Worm (Caenorhabditis elegans) whole organism, L2 larva: Measurements from ENCODE around the gene nspc-18.

Experiments
- C34F6.9 ChIP-seq: fragments of 150-350 bp; optimal IDR thresholded peaks from 2 replicates; lab custom pipeline; 2014; ENCODE audit warnings: missing biosample characterization, missing genetic modification characterization
- F13H6.1 ChIP-seq: sonication (generic microtip); optimal IDR thresholded peaks from 2 replicates; lab custom pipeline; 2016; ENCODE audit warnings: missing genetic modification characterization, missing compliant biosample characterization
- R02D3.7 ChIP-seq: fragments of 150-350 bp; optimal IDR thresholded peaks from 2 replicates; lab custom pipeline; 2014; ENCODE audit warnings: missing biosample characterization, missing genetic modification characterization
- Y55F3AM.14 ChIP-seq: fragments of 200-800 bp; sonication (Bioruptor generic); optimal IDR thresholded peaks from 2 replicates; lab custom pipeline; 2018; ENCODE audit warnings: mild to moderate bottlenecking, missing genetic modification characterization, missing compliant biosample characterization
- ZK546.5 ChIP-seq: sonication (generic microtip); optimal IDR thresholded peaks from 2 replicates; lab custom pipeline; 2017; ENCODE audit warnings: missing biosample characterization, missing genetic modification characterization
- alr-1 ChIP-seq: fragments of 150-350 bp; optimal IDR thresholded peaks from 2 replicates; lab custom pipeline; 2014; ENCODE audit warnings: missing biosample characterization, missing genetic modification characterization
- aly-2 ChIP-seq: fragments of 150-350 bp; optimal IDR thresholded peaks from 2 replicates; lab custom pipeline; 2014; ENCODE audit warnings: missing biosample characterization, missing genetic modification characterization
- ama-1 ChIP-seq: fragments of 150-350 bp; optimal IDR thresholded peaks from 2 replicates; lab custom pipeline; 2018; ENCODE audit warnings: inconsistent platforms
- blmp-1 ChIP-seq: sonication (generic microtip); optimal IDR thresholded peaks from 2 replicates; lab custom pipeline; 2017; ENCODE audit warnings: missing genetic modification characterization, mild to moderate bottlenecking, missing compliant biosample characterization, antibody characterized with exemption, moderate library complexity; ENCODE audit not compliant: insufficient read depth
- ceh-16 ChIP-seq: fragments of 150-350 bp; optimal IDR thresholded peaks from 2 replicates; lab custom pipeline; 2014; ENCODE audit warnings: missing biosample characterization, missing genetic modification characterization
- ceh-82 ChIP-seq: fragments of 150-350 bp; optimal IDR thresholded peaks from 2 replicates; lab custom pipeline; 2014; ENCODE audit warnings: missing biosample characterization, missing genetic modification characterization
- crh-2 ChIP-seq: sonication (generic microtip); optimal IDR thresholded peaks from 2 replicates; lab custom pipeline; 2017; ENCODE audit warnings: missing biosample characterization, missing genetic modification characterization
- dmd-4 ChIP-seq: sonication (generic microtip); optimal IDR thresholded peaks from 2 replicates; lab custom pipeline; 2017; ENCODE audit warnings: missing biosample characterization, missing genetic modification characterization
- egl-27 ChIP-seq: sonication (generic microtip); optimal IDR thresholded peaks from 3 replicates; lab custom pipeline; 2017; ENCODE audit warnings: missing biosample characterization, missing genetic modification reagents, missing genetic modification characterization
- elt-1 ChIP-seq: fragments of 150-350 bp; optimal IDR thresholded peaks from 2 replicates; lab custom pipeline; 2014; ENCODE audit warnings: missing biosample characterization, missing genetic modification characterization
- elt-3 ChIP-seq: sonication (generic microtip); optimal IDR thresholded peaks from 2 replicates; lab custom pipeline; 2017; ENCODE audit warnings: missing biosample characterization, missing genetic modification characterization
- fos-1 ChIP-seq: fragments of 150-350 bp; optimal IDR thresholded peaks from 2 replicates; lab custom pipeline; 2014; ENCODE audit warnings: missing biosample characterization, missing genetic modification characterization
- gmeb-1 ChIP-seq: fragments of 150-350 bp; optimal IDR thresholded peaks from 2 replicates; lab custom pipeline; 2014; ENCODE audit warnings: missing biosample characterization, missing genetic modification characterization
- lin-11 ChIP-seq: fragments of 150-350 bp; sonication (generic microtip); optimal IDR thresholded peaks from 2 replicates; lab custom pipeline; 2014; ENCODE audit warnings: missing biosample characterization, missing genetic modification characterization, inconsistent platforms, mixed read lengths
- lin-13 ChIP-seq: fragments of 150-350 bp; optimal IDR thresholded peaks from 2 replicates; lab custom pipeline; 2014; ENCODE audit warnings: missing biosample characterization, missing genetic modification reagents, missing genetic modification characterization
- lin-39 ChIP-seq: fragments of 150-350 bp; optimal IDR thresholded peaks from 2 replicates; lab custom pipeline; 2014; ENCODE audit warnings: missing biosample characterization, missing genetic modification reagents, missing genetic modification characterization
- lsy-2 ChIP-seq, 2 experiments: fragments of 150-350 bp in 1 of 2; sonication (generic microtip) in 1 of 2; optimal IDR thresholded peaks; 2 replicates each; lab custom pipeline; 2014 to 2017; ENCODE audit warnings: missing biosample characterization in 2 of 2, missing genetic modification characterization in 2 of 2
- mab-5 ChIP-seq: fragments of 150-350 bp; optimal IDR thresholded peaks from 2 replicates; lab custom pipeline; 2014; ENCODE audit warnings: missing biosample characterization, missing genetic modification characterization
- mbf-1 ChIP-seq: sonication (generic microtip); optimal IDR thresholded peaks from 2 replicates; lab custom pipeline; 2017; ENCODE audit warnings: missing biosample characterization, missing genetic modification characterization
- mdl-1 ChIP-seq, 2 experiments: fragments of 150-350 bp in 1 of 2; sonication (generic microtip) in 1 of 2; optimal IDR thresholded peaks; 2 replicates each; lab custom pipeline; 2017; ENCODE audit warnings: missing biosample characterization in 2 of 2, missing genetic modification characterization in 2 of 2
- nhr-10 ChIP-seq: sonication (generic microtip); optimal IDR thresholded peaks from 2 replicates; lab custom pipeline; 2017; ENCODE audit warnings: missing biosample characterization, missing genetic modification characterization
- nhr-11 ChIP-seq: fragments of 150-350 bp; optimal IDR thresholded peaks from 2 replicates; lab custom pipeline; 2014; ENCODE audit warnings: missing biosample characterization, missing genetic modification characterization
- nhr-12 ChIP-seq: fragments of 150-350 bp; optimal IDR thresholded peaks from 2 replicates; lab custom pipeline; 2014; ENCODE audit warnings: missing biosample characterization, missing genetic modification characterization
- nhr-129 ChIP-seq: fragments of 150-350 bp; optimal IDR thresholded peaks from 2 replicates; lab custom pipeline; 2014; ENCODE audit warnings: missing biosample characterization, missing genetic modification characterization
- nhr-21 ChIP-seq: fragments of 150-350 bp; optimal IDR thresholded peaks from 2 replicates; lab custom pipeline; 2014; ENCODE audit warnings: missing biosample characterization, missing genetic modification characterization
- nhr-23 ChIP-seq: fragments of 150-350 bp; optimal IDR thresholded peaks from 2 replicates; lab custom pipeline; 2014; ENCODE audit warnings: missing biosample characterization, missing genetic modification reagents, missing genetic modification characterization
- nhr-237 ChIP-seq: fragments of 150-350 bp; optimal IDR thresholded peaks from 2 replicates; lab custom pipeline; 2014; ENCODE audit warnings: missing biosample characterization, missing genetic modification characterization
- nhr-25 ChIP-seq: fragments of 150-350 bp; sonication (generic microtip); optimal IDR thresholded peaks from 3 replicates; lab custom pipeline; 2014; ENCODE audit warnings: missing biosample characterization, missing genetic modification characterization
- nhr-6 ChIP-seq: fragments of 150-350 bp; optimal IDR thresholded peaks from 2 replicates; lab custom pipeline; 2014; ENCODE audit warnings: missing biosample characterization, missing genetic modification characterization
- nhr-77 ChIP-seq: fragments of 150-350 bp; optimal IDR thresholded peaks from 2 replicates; lab custom pipeline; 2014; ENCODE audit warnings: missing biosample characterization, missing genetic modification characterization
- peb-1 ChIP-seq: fragments of 150-350 bp; optimal IDR thresholded peaks from 2 replicates; lab custom pipeline; 2014; ENCODE audit warnings: missing biosample characterization, missing genetic modification characterization
- sem-4 ChIP-seq: fragments of 150-350 bp; optimal IDR thresholded peaks from 2 replicates; lab custom pipeline; 2014; ENCODE audit warnings: missing biosample characterization, missing genetic modification reagents, missing genetic modification characterization
- skn-1 ChIP-seq: sonication (generic microtip); optimal IDR thresholded peaks from 2 replicates; lab custom pipeline; 2017; ENCODE audit warnings: missing biosample characterization, missing genetic modification characterization
- sma-3 ChIP-seq: sonication (generic microtip); optimal IDR thresholded peaks from 2 replicates; lab custom pipeline; 2016; ENCODE audit warnings: missing genetic modification reagents, missing genetic modification characterization, missing compliant biosample characterization
- sma-9 ChIP-seq, 2 experiments: fragments of 150-350 bp in 1 of 2; sonication (generic microtip) in 1 of 2; optimal IDR thresholded peaks; 2 replicates each; lab custom pipeline; 2014 to 2016; ENCODE audit warnings: missing genetic modification characterization in 2 of 2, mild to moderate bottlenecking in 1 of 2, missing biosample characterization in 1 of 2, missing compliant biosample characterization in 1 of 2, missing genetic modification reagents in 1 of 2, moderate library complexity in 1 of 2
- snpc-4 ChIP-seq: fragments of 150-350 bp; optimal IDR thresholded peaks from 2 replicates; lab custom pipeline; 2014; ENCODE audit warnings: missing biosample characterization, missing genetic modification characterization
- unc-39 ChIP-seq: fragments of 150-350 bp; optimal IDR thresholded peaks from 2 replicates; lab custom pipeline; 2014; ENCODE audit warnings: missing biosample characterization, missing genetic modification characterization
- unc-55 ChIP-seq: fragments of 150-350 bp; sonication (generic microtip); optimal IDR thresholded peaks from 3 replicates; lab custom pipeline; 2014; ENCODE audit warnings: missing biosample characterization, missing genetic modification reagents, missing genetic modification characterization
- unc-62 ChIP-seq: fragments of 150-350 bp; optimal IDR thresholded peaks from 2 replicates; lab custom pipeline; 2014; ENCODE audit warnings: missing biosample characterization, missing genetic modification reagents, missing genetic modification characterization
- zag-1 ChIP-seq: fragments of 150-350 bp; optimal IDR thresholded peaks from 2 replicates; lab custom pipeline; 2014; ENCODE audit warnings: missing biosample characterization, missing genetic modification characterization
- ztf-1 ChIP-seq: fragments of 200-800 bp; sonication (Bioruptor generic); conservative IDR thresholded peaks from 2 replicates; pipeline ENCODE4 v1.3.6; 2022; ENCODE audit warnings: missing genetic modification characterization, missing compliant biosample characterization
- ztf-11 ChIP-seq: sonication (generic microtip); optimal IDR thresholded peaks from 2 replicates; lab custom pipeline; 2017; ENCODE audit warnings: missing biosample characterization, missing genetic modification characterization
- ztf-4 ChIP-seq: fragments of 150-350 bp; optimal IDR thresholded peaks from 2 replicates; lab custom pipeline; 2014; ENCODE audit warnings: missing biosample characterization, missing genetic modification characterization

Gene nspc-18

DNA sequence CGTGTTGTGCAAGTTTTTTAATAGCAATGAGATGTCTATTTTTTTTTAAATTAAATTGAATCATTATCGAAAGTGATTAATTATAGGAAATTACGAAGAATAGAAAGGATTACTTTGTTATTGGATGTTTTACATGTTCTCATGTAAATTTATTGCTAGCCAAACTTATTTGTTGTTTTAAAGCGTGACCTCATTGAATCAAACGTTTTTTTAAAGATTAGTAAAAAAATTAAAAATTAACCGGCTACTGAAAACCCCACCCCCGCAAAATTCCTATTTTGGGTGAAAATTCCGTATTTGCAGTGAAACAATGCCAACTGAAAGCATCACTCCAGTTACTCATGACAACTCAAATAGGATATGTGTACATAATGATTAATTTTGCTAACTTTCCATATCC, 42.6 kb downstream of the nspc-18 start, which contains the start of gene M163.8:
Gene M163.8, plus strand, starts transcription at position 301 of the 400 bp plus-strand sequence.
- TF ChIP-seq alr-1 (tag; lab: Kevin White, UChicago) (no peak), F13H6.1 (no peak), fos-1 (tag; lab: Kevin White, UChicago) (no peak)
- TF ChIP-seq, all 48 proteins: peak for 0

DNA sequence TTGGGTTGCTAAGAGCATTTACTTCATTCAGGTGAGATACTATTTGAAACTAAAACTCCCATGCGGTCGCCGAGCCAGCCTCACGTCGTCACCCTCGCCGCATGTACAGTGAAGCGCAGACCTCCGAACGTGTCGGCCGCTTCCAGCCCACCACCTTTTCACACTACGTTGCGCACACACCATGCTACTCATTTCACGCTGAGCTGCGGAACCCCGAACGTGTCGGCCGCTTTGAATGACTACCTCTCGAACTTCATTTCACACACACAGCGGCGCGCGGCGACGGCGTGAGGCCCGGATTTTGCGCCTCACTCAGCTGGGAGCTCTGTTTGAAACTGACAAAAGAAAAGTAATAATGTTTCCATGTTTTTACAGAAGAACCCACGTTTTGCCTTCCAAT, 45.8 kb downstream of the nspc-18 start:
- TF ChIP-seq fos-1 (tag; lab: Kevin White, UChicago): no peak
- no peak for TF ChIP-seq skn-1 (tag; lab: Kevin White, UChicago)
- no peak for TF ChIP-seq lin-39
- no peak for TF ChIP-seq ama-1 (lab: Kevin White, UChicago)
- peak; percentile 70 for TF ChIP-seq snpc-4 (tag; lab: Kevin White, UChicago)
- TF ChIP-seq sma-3 (GFP tag; lab: Kevin White, UChicago): no peak
- no peak for TF ChIP-seq unc-62
- no peak for TF ChIP-seq nhr-25

DNA sequence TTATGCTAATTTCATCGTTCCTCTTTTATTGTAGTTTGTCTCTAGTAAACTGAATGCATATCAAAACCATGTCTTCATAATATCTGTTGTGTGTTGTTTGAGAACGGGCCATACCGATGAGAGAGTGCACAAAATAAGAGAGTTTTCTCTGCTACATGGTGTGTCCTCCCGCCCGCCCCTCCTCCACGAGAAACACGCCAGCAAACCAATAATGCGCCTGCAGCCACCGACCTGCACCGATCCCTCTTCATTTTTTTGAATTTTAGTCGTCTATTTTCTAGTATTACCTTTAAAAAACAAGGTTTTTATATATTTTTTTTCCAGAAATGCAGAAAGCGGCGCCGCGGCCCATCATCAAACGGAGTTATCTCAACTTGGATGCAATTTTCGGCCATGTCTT, 47.2 kb downstream of the nspc-18 start, which contains the start of gene gfi-3:
Gene gfi-3, plus strand, starts transcription at position 325 of the 400 bp plus-strand sequence.
- TF ChIP-seq F13H6.1: peak; percentile 89
- no peak for TF ChIP-seq unc-62
- TF ChIP-seq snpc-4 (tag; lab: Kevin White, UChicago): peak; percentile 89
- peak; percentile 77 for TF ChIP-seq egl-27 (tag; lab: Kevin White, UChicago)
- peak; percentile 82 for TF ChIP-seq nhr-25
- TF ChIP-seq blmp-1 (tag; lab: Kevin White, UChicago): peak; percentile 25
- peak; percentile 0 to 48 for TF ChIP-seq mdl-1 (tag; optimal IDR thresholded peaks at IDR 0.05; lab: Kevin White, UChicago)
- peak; percentile 84 for TF ChIP-seq lin-11 (tag; lab: Kevin White, UChicago)
- peak; percentile 48 for TF ChIP-seq nhr-6 (tag; lab: Kevin White, UChicago)
- TF ChIP-seq zag-1 (tag; lab: Kevin White, UChicago): peak; percentile 13
- no peak for TF ChIP-seq nhr-77 (tag; lab: Kevin White, UChicago)
- no peak for TF ChIP-seq ama-1 (lab: Kevin White, UChicago)
- no peak for TF ChIP-seq nhr-23 (tag; lab: Kevin White, UChicago)
- peak; percentile 85 for TF ChIP-seq crh-2
- no peak for TF ChIP-seq lin-39
- no peak for TF ChIP-seq elt-3 (tag; lab: Kevin White, UChicago)
- no peak for TF ChIP-seq nhr-11 (tag; lab: Kevin White, UChicago)
- TF ChIP-seq unc-39 (tag; lab: Kevin White, UChicago): no peak
- peak; percentile 73 for TF ChIP-seq fos-1 (tag; lab: Kevin White, UChicago)
- TF ChIP-seq sma-9 (GFP tag; optimal IDR thresholded peaks at IDR 0.05; lab: Kevin White, UChicago): peak; percentile 84
- no peak for TF ChIP-seq sma-9 (tag; optimal IDR thresholded peaks at IDR 0.05; lab: Kevin White, UChicago)
- no peak for TF ChIP-seq peb-1 (tag; lab: Kevin White, UChicago)
- TF ChIP-seq dmd-4: no peak
- no peak for TF ChIP-seq aly-2 (tag; lab: Kevin White, UChicago)
- no peak for TF ChIP-seq ztf-1
- peak; percentile 69 for TF ChIP-seq ceh-16
- peak; percentile 58 to 84 for TF ChIP-seq lsy-2 (tag; optimal IDR thresholded peaks at IDR 0.05; lab: Kevin White, UChicago)
- TF ChIP-seq sem-4 (tag; lab: Kevin White, UChicago): peak; percentile 59
- peak; percentile 84 for TF ChIP-seq sma-3 (GFP tag; lab: Kevin White, UChicago)
- peak; percentile 36 for TF ChIP-seq ztf-4
- TF ChIP-seq ceh-82 (tag; lab: Kevin White, UChicago): no peak
- TF ChIP-seq mab-5 (tag; lab: Kevin White, UChicago): peak; percentile 82
- TF ChIP-seq lin-13 (GFP tag; lab: Kevin White, UChicago): peak; percentile 89
- TF ChIP-seq ztf-11 (tag; lab: Kevin White, UChicago): no peak
- TF ChIP-seq ZK546.5 (tag; lab: Kevin White, UChicago): no peak
- TF ChIP-seq nhr-129 (tag; lab: Kevin White, UChicago): peak; percentile 80
- TF ChIP-seq gmeb-1 (tag; lab: Kevin White, UChicago): peak; percentile 79
- TF ChIP-seq nhr-21 (tag; lab: Kevin White, UChicago): peak; percentile 80
- TF ChIP-seq unc-55 (GFP tag; lab: Kevin White, UChicago): peak; percentile 79
- no peak for TF ChIP-seq nhr-10 (tag; lab: Kevin White, UChicago)
- TF ChIP-seq nhr-12: no peak
- TF ChIP-seq C34F6.9 (tag; lab: Kevin White, UChicago): peak; percentile 62
- TF ChIP-seq skn-1 (tag; lab: Kevin White, UChicago): no peak
- no peak for TF ChIP-seq elt-1 (tag; lab: Kevin White, UChicago)
- no peak for TF ChIP-seq nhr-237 (tag; lab: Kevin White, UChicago)
- no peak for TF ChIP-seq alr-1 (tag; lab: Kevin White, UChicago)
- TF ChIP-seq mbf-1 (tag; lab: Kevin White, UChicago): no peak
- no peak for TF ChIP-seq R02D3.7
- peak; percentile 8 for TF ChIP-seq Y55F3AM.14 (GFP tag; lab: Kevin White, UChicago)
